Fruit fly (Drosophila melanogaster) whole organism, embryonic: Measurements from ENCODE around the gene CG12589.

Experiments
- B-H2 ChIP-seq: fragments of 200-800 bp; sonication (Bioruptor generic); optimal IDR thresholded peaks from 2 replicates; lab custom pipeline; 2018; ENCODE audit warnings: missing biosample characterization, mild to moderate bottlenecking, missing genetic modification characterization
- Bdp1 ChIP-seq: fragments of 200-800 bp; sonication (Bioruptor generic); optimal IDR thresholded peaks from 3 replicates; lab custom pipeline; 2016; ENCODE audit warnings: missing biosample characterization, missing genetic modification characterization
- Bgb ChIP-seq: fragments of 200-800 bp; sonication (Bioruptor generic); IDR thresholded peaks from 2 replicates; pipeline ENCODE4 v1.3.6; 2022; ENCODE audit warnings: missing biosample characterization, missing genetic modification characterization; ENCODE audit not compliant: partially characterized antibody
- CG10209 ChIP-seq: fragments of 200-800 bp; sonication (Bioruptor generic); optimal IDR thresholded peaks from 3 replicates; lab custom pipeline; 2017; ENCODE audit warnings: missing biosample characterization, mild to moderate bottlenecking, missing genetic modification characterization, missing genetic modification reagents
- CG12071 ChIP-seq: fragments of 200-800 bp; sonication (Bioruptor generic); optimal IDR thresholded peaks from 3 replicates; lab custom pipeline; 2018; ENCODE audit warnings: missing biosample characterization, mild to moderate bottlenecking, missing genetic modification characterization
- CG13123 ChIP-seq: fragments of 200-800 bp; sonication (Bioruptor generic); optimal IDR thresholded peaks from 2 replicates; lab custom pipeline; 2016; ENCODE audit warnings: missing biosample characterization, missing genetic modification characterization
- CG17359 ChIP-seq: fragments of 200-800 bp; sonication (Bioruptor generic); optimal IDR thresholded peaks from 3 replicates; lab custom pipeline; 2018; ENCODE audit warnings: missing biosample characterization, mild to moderate bottlenecking, missing genetic modification characterization, moderate library complexity
- CG17385 ChIP-seq: fragments of 200-800 bp; sonication (Bioruptor generic); optimal IDR thresholded peaks from 3 replicates; lab custom pipeline; 2018; ENCODE audit warnings: missing biosample characterization, mild to moderate bottlenecking, missing genetic modification characterization
- CG18011 ChIP-seq: fragments of 200-800 bp; sonication (Bioruptor generic); optimal IDR thresholded peaks from 2 replicates; lab custom pipeline; 2017; ENCODE audit warnings: missing biosample characterization, missing genetic modification characterization, mild to moderate bottlenecking, moderate library complexity, missing genotype
- CG32532 ChIP-seq: fragments of 200-800 bp; sonication (Bioruptor generic); IDR thresholded peaks from 2 replicates; pipeline ENCODE4 v1.3.6; 2022; ENCODE audit warnings: missing biosample characterization, missing genetic modification characterization
- CG3281 ChIP-seq: fragments of 200-800 bp; sonication (Bioruptor generic); optimal IDR thresholded peaks from 3 replicates; lab custom pipeline; 2017; ENCODE audit warnings: missing biosample characterization, mild to moderate bottlenecking, missing genetic modification characterization
- CG33213 ChIP-seq: fragments of 200-800 bp; sonication (Bioruptor generic); optimal IDR thresholded peaks from 3 replicates; lab custom pipeline; 2016; ENCODE audit warnings: missing biosample characterization, missing genetic modification characterization
- CG34422 ChIP-seq: fragments of 200-800 bp; sonication (Bioruptor generic); IDR thresholded peaks from 3 replicates; pipeline ENCODE4 v1.3.6; 2022; ENCODE audit warnings: missing biosample characterization, missing genetic modification characterization
- CG4282 ChIP-seq: fragments of 200-800 bp; sonication (Bioruptor generic); optimal IDR thresholded peaks from 2 replicates; lab custom pipeline; 2016; ENCODE audit warnings: missing biosample characterization, missing genetic modification characterization
- CG4360 ChIP-seq: fragments of 200-800 bp; sonication (Bioruptor generic); IDR thresholded peaks from 2 replicates; pipeline ENCODE4 v1.3.6; 2022; ENCODE audit warnings: missing biosample characterization, missing genetic modification characterization
- CG4424 ChIP-seq: fragments of 200-800 bp; sonication (Bioruptor generic); optimal IDR thresholded peaks from 3 replicates; lab custom pipeline; 2016; ENCODE audit warnings: missing biosample characterization, missing genetic modification characterization
- CG4820 ChIP-seq: fragments of 200-800 bp; sonication (Bioruptor generic); optimal IDR thresholded peaks from 3 replicates; lab custom pipeline; 2016; ENCODE audit warnings: missing biosample characterization, missing genetic modification characterization
- CG7928 ChIP-seq: fragments of 200-800 bp; sonication (Bioruptor generic); optimal IDR thresholded peaks from 2 replicates; lab custom pipeline; 2017; ENCODE audit warnings: missing biosample characterization, mild to moderate bottlenecking, missing genetic modification characterization
- CG8478 ChIP-seq: fragments of >200 bp; optimal IDR thresholded peaks from 2 replicates; lab custom pipeline; 2018
- CG9727 ChIP-seq: fragments of 200-800 bp; sonication (Bioruptor generic); optimal IDR thresholded peaks from 3 replicates; lab custom pipeline; 2017; ENCODE audit warnings: missing biosample characterization, mild to moderate bottlenecking, missing genetic modification characterization
- CG9817 ChIP-seq: fragments of 200-800 bp; sonication (Bioruptor generic); optimal IDR thresholded peaks from 2 replicates; lab custom pipeline; 2018; ENCODE audit warnings: missing biosample characterization, mild to moderate bottlenecking, missing genetic modification characterization, moderate library complexity
- Eip74EF ChIP-seq, 2 experiments: fragments of 200-800 bp in 1 of 2; fragments of >200 bp in 1 of 2; sonication (Bioruptor generic) in 1 of 2; optimal IDR thresholded peaks; 2 replicates each; lab custom pipeline; 2017 to 2019; ENCODE audit warnings: missing biosample characterization in 2 of 2, missing genetic modification characterization in 2 of 2, mild to moderate bottlenecking in 1 of 2, moderate library complexity in 1 of 2
- H2.0 ChIP-seq: fragments of 200-800 bp; sonication (Bioruptor generic); IDR thresholded peaks from 2 replicates; pipeline ENCODE4 v1.3.6; 2022; ENCODE audit warnings: missing biosample characterization, missing genetic modification characterization
- Hr51 ChIP-seq, 2 experiments: fragments of 200-800 bp; sonication (Bioruptor generic); optimal IDR thresholded peaks; 2 replicates in 1 of 2; 3 replicates in 1 of 2; lab custom pipeline; 2016 to 2018; ENCODE audit warnings: missing biosample characterization in 2 of 2, missing genetic modification characterization in 2 of 2, mild to moderate bottlenecking in 1 of 2, moderate library complexity in 1 of 2
- Mrtf ChIP-seq: fragments of 200-800 bp; sonication (Bioruptor generic); IDR thresholded peaks from 3 replicates; pipeline ENCODE4 v1.3.6; 2022; ENCODE audit warnings: missing biosample characterization, missing genetic modification characterization
- Oli ChIP-seq: fragments of 200-800 bp; sonication (Bioruptor generic); optimal IDR thresholded peaks from 2 replicates; lab custom pipeline; 2018; ENCODE audit warnings: missing biosample characterization, mild to moderate bottlenecking, missing genetic modification characterization, moderate library complexity
- Ssrp ChIP-seq: fragments of 200-800 bp; sonication (Bioruptor generic); optimal IDR thresholded peaks from 2 replicates; lab custom pipeline; 2018; ENCODE audit warnings: missing biosample characterization, mild to moderate bottlenecking, missing genetic modification characterization, moderate library complexity
- Xrp1 ChIP-seq: fragments of 200-800 bp; sonication (Bioruptor generic); IDR thresholded peaks from 2 replicates; pipeline ENCODE4 v1.3.6; 2022; ENCODE audit warnings: missing biosample characterization, missing genetic modification characterization
- ara ChIP-seq: fragments of 200-800 bp; sonication (Bioruptor generic); IDR thresholded peaks from 2 replicates; pipeline ENCODE4 v1.3.6; 2022; ENCODE audit warnings: missing biosample characterization, missing genetic modification characterization
- bab2 ChIP-seq: fragments of 200-800 bp; sonication (Bioruptor generic); optimal IDR thresholded peaks from 2 replicates; lab custom pipeline; 2016; ENCODE audit warnings: missing biosample characterization, missing genetic modification characterization
- cad ChIP-seq: fragments of >200 bp; optimal IDR thresholded peaks from 2 replicates; lab custom pipeline; 2017; ENCODE audit warnings: missing biosample characterization, missing genetic modification characterization
- cato ChIP-seq: fragments of 200-800 bp; sonication (Bioruptor generic); optimal IDR thresholded peaks from 2 replicates; lab custom pipeline; 2016; ENCODE audit warnings: missing biosample characterization, missing genetic modification characterization, borderline replicate concordance
- caup ChIP-seq: fragments of 200-800 bp; sonication (Bioruptor generic); optimal IDR thresholded peaks from 3 replicates; lab custom pipeline; 2017; ENCODE audit warnings: missing biosample characterization, mild to moderate bottlenecking, missing genetic modification characterization, moderate library complexity; ENCODE audit not compliant: severe bottlenecking
- ci ChIP-seq: fragments of 200-800 bp; sonication (Bioruptor generic); IDR thresholded peaks from 3 replicates; pipeline ENCODE4 v1.3.6; 2022; ENCODE audit warnings: missing biosample characterization, missing genetic modification characterization
- dm ChIP-seq: fragments of 200-800 bp; sonication (Bioruptor generic); optimal IDR thresholded peaks from 3 replicates; lab custom pipeline; 2016; ENCODE audit warnings: missing biosample characterization, missing genetic modification characterization
- emc ChIP-seq: fragments of 200-800 bp; sonication (Bioruptor generic); optimal IDR thresholded peaks from 2 replicates; lab custom pipeline; 2016; ENCODE audit warnings: missing biosample characterization, missing genetic modification characterization
- gcm2 ChIP-seq: fragments of 200-800 bp; sonication (Bioruptor generic); optimal IDR thresholded peaks from 2 replicates; lab custom pipeline; 2016; ENCODE audit warnings: missing biosample characterization, missing genetic modification characterization
- gsb ChIP-seq: fragments of 200-800 bp; sonication (Bioruptor generic); IDR thresholded peaks from 2 replicates; pipeline ENCODE4 v1.3.6; 2022; ENCODE audit warnings: missing biosample characterization, missing genetic modification characterization
- jigr1 ChIP-seq: fragments of 200-800 bp; sonication (Bioruptor generic); IDR thresholded peaks from 3 replicates; pipeline ENCODE4 v1.3.6; 2022; ENCODE audit warnings: missing biosample characterization, missing genetic modification characterization
- knrl ChIP-seq: fragments of 200-800 bp; sonication (Bioruptor generic); IDR thresholded peaks from 3 replicates; pipeline ENCODE4 v1.3.6; 2022; ENCODE audit warnings: missing biosample characterization, missing genetic modification characterization; ENCODE audit not compliant: partially characterized antibody
- lbe ChIP-seq: fragments of 200-800 bp; sonication (Bioruptor generic); optimal IDR thresholded peaks from 2 replicates; lab custom pipeline; 2016; ENCODE audit warnings: missing biosample characterization, mild to moderate bottlenecking, missing genetic modification characterization
- lmd ChIP-seq: fragments of 200-800 bp; sonication (Bioruptor generic); IDR thresholded peaks from 2 replicates; pipeline ENCODE4 v1.3.6; 2022; ENCODE audit warnings: missing biosample characterization, missing genetic modification characterization
- mirr ChIP-seq: fragments of 200-800 bp; sonication (Bioruptor generic); optimal IDR thresholded peaks from 3 replicates; lab custom pipeline; 2018; ENCODE audit warnings: missing biosample characterization, mild to moderate bottlenecking, missing genetic modification characterization
- mld ChIP-seq: fragments of 200-800 bp; sonication (Bioruptor generic); IDR thresholded peaks from 3 replicates; pipeline ENCODE4 v1.3.6; 2022; ENCODE audit warnings: missing biosample characterization, missing genetic modification characterization; ENCODE audit not compliant: partially characterized antibody
- onecut ChIP-seq: fragments of 200-800 bp; sonication (Bioruptor generic); IDR thresholded peaks from 2 replicates; pipeline ENCODE4 v1.3.6; 2022; ENCODE audit warnings: missing biosample characterization, missing genetic modification characterization
- pzg ChIP-seq: fragments of 200-800 bp; sonication (Bioruptor generic); optimal IDR thresholded peaks from 3 replicates; lab custom pipeline; 2018; ENCODE audit warnings: missing biosample characterization, mild to moderate bottlenecking, missing genetic modification characterization, moderate library complexity
- sens-2 ChIP-seq: fragments of 200-800 bp; sonication (Bioruptor generic); IDR thresholded peaks from 2 replicates; pipeline ENCODE4 v1.3.6; 2022; ENCODE audit warnings: missing biosample characterization, missing genetic modification characterization
- slou ChIP-seq: fragments of 200-800 bp; sonication (Bioruptor generic); optimal IDR thresholded peaks from 3 replicates; lab custom pipeline; 2016; ENCODE audit warnings: missing biosample characterization, missing genetic modification characterization
- so ChIP-seq: fragments of 200-800 bp; sonication (Bioruptor generic); IDR thresholded peaks from 3 replicates; pipeline ENCODE4 v1.3.6; 2022; ENCODE audit warnings: missing biosample characterization, missing genetic modification characterization
- trh ChIP-seq: fragments of 200-800 bp; sonication (Bioruptor generic); optimal IDR thresholded peaks from 2 replicates; lab custom pipeline; 2016; ENCODE audit warnings: missing biosample characterization, missing genetic modification characterization
- yki ChIP-seq: fragments of >200 bp; optimal IDR thresholded peaks from 3 replicates; lab custom pipeline; 2018

CG12589 gene

DNA sequence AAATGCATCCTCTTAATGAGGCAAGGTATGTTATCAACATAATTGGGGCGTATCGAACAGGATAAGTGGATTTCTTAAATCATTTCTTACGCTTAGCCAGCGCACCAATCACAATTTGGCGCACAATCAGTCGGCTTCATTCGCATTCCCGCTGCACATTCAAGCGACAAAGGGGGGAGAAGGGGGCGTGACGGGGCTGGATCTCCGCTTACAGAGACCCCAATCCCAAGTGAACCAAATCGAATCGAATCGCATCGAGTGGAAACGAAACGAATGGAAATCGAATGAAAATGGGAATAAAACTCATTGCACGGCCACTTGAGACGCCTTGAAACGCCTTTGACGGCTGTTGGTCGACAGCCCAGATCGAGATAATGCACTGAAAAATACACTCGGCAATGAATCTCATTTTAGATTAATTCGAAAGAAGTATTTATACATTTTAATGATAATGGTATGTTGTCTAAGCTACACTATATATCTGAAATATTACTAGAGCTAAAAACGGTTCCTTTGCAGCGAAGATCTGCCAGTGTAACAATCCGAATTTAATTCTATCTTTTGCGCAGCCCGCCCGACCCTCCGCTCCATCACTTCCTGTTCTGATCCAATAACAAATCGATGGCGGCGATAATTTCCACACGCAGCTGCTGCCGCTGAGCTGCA is 43.5 kb downstream of the CG12589 start (continued):
- TF ChIP-seq CG10209 (GFP tag; lab: Kevin White, UChicago) (peak; percentile 8), cad (no peak), emc (GFP tag; lab: Kevin White, UChicago) (no peak), caup (GFP tag; lab: Kevin White, UChicago) (no peak), ara (GFP tag; lab: Robert Waterston, UW) (peak; percentile 59), CG8478 (no peak), CG4282 (GFP tag; lab: Kevin White, UChicago) (no peak), onecut (peak; percentile 40), CG12071 (GFP tag; lab: Kevin White, UChicago) (no peak), CG32532 (no peak), CG17359 (tag; lab: Kevin White, UChicago) (peak; percentile 17), bab2 (no peak), CG33213 (no peak), gsb (GFP tag; lab: Robert Waterston, UW) (no peak), CG4424 (GFP tag; lab: Kevin White, UChicago) (no peak), lmd (GFP tag; lab: Robert Waterston, UW) (peak; percentile 22; the same call in 1 of the 2 replicates), CG34422 (no peak), dm (GFP tag; lab: Kevin White, UChicago) (no peak), cato (GFP tag; lab: Kevin White, UChicago) (no peak), pzg (no peak), mld (no peak), CG9817 (tag; lab: Kevin White, UChicago) (no peak), ci (GFP tag; lab: Robert Waterston, UW) (no peak; the same call in 2 of the 3 replicates), mirr (GFP tag; lab: Kevin White, UChicago) (no peak), CG18011 (no peak), CG13123 (GFP tag; lab: Kevin White, UChicago) (no peak), H2.0 (GFP tag; lab: Robert Waterston, UW) (no peak), lbe (GFP tag; lab: Kevin White, UChicago) (no peak), gcm2 (no peak), Oli (tag; lab: Kevin White, UChicago) (no peak), Hr51 (GFP tag; optimal IDR thresholded peaks at IDR 0.05; lab: Kevin White, UChicago) (no peak), Mrtf (GFP tag; lab: Robert Waterston, UW) (no peak), Eip74EF (GFP tag; optimal IDR thresholded peaks at IDR 0.05; lab: Kevin White, UChicago) (no peak), CG7928 (no peak), Ssrp (peak; percentile 18), CG17385 (GFP tag; lab: Kevin White, UChicago) (peak; percentile 22), slou (GFP tag; lab: Kevin White, UChicago) (no peak), Bgb (no peak), CG3281 (GFP tag; lab: Kevin White, UChicago) (no peak), so (no peak), Xrp1 (GFP tag; lab: Robert Waterston, UW) (peak; percentile 42; the same call in 1 of the 2 replicates), knrl (GFP tag; lab: Robert Waterston, UW) (no peak), CG9727 (GFP tag; lab: Kevin White, UChicago) (no peak), CG4820 (GFP tag; lab: Kevin White, UChicago) (peak; percentile 8), B-H2 (GFP tag; lab: Kevin White, UChicago) (no peak), sens-2 (GFP tag; lab: Robert Waterston, UW) (no peak), trh (GFP tag; lab: Kevin White, UChicago) (no peak), jigr1 (GFP tag; lab: Robert Waterston, UW) (no peak), yki (lab: Kevin White, UChicago) (no peak), Bdp1 (GFP tag; lab: Kevin White, UChicago) (no peak), CG4360 (GFP tag; lab: Robert Waterston, UW) (no peak)
